Worm (Caenorhabditis elegans) whole organism, L1 larva: ENCODE results near the gene twnk-1.

ENCODE experiments used
- egl-27 ChIP-seq, 2 experiments: fragments of 150-350 bp in 1 of 2; sonication (generic microtip); optimal IDR thresholded peaks; 3 replicates each; lab custom pipeline; 2017 to 2018; ENCODE audit warnings: missing biosample characterization in 2 of 2, missing genetic modification characterization in 2 of 2, missing genetic modification reagents in 2 of 2
- jun-1 ChIP-seq: fragments of 150-350 bp; optimal IDR thresholded peaks from 2 replicates; lab custom pipeline; 2014; ENCODE audit warnings: missing biosample characterization, missing genetic modification reagents, missing genetic modification characterization
- nhr-20 ChIP-seq: sonication (generic microtip); optimal IDR thresholded peaks from 2 replicates; lab custom pipeline; 2016; ENCODE audit warnings: mild to moderate bottlenecking, missing genetic modification characterization, missing compliant biosample characterization
- nhr-28 ChIP-seq: fragments of 150-350 bp; optimal IDR thresholded peaks from 2 replicates; lab custom pipeline; 2014; ENCODE audit warnings: missing biosample characterization, missing genetic modification characterization

- no peak for TF ChIP-seq egl-27 (tag; optimal IDR thresholded peaks at IDR 0.05; lab: Kevin White, UChicago)
- TF ChIP-seq nhr-20, result peak; percentile 12
- TF ChIP-seq jun-1, result no peak
- no peak for TF ChIP-seq nhr-28
Measured at ce11 chrX:5828085-5828484, 37.1 kb downstream of the twnk-1 start.
